Fruit fly (Drosophila melanogaster) whole organism, embryonic: ENCODE measurements around the gene ebo.

ENCODE experiments used
- Abd-B ChIP-seq: fragments of 200-800 bp; sonication (Bioruptor generic); optimal IDR thresholded peaks from 2 replicates; lab custom pipeline; 2018; ENCODE audit warnings: missing biosample characterization, mild to moderate bottlenecking, missing genetic modification characterization, moderate library complexity
- Antp ChIP-seq: fragments of 200-800 bp; sonication (Bioruptor generic); optimal IDR thresholded peaks from 3 replicates; lab custom pipeline; 2016; ENCODE audit warnings: missing biosample characterization, missing genetic modification characterization
- Atf6 ChIP-seq: fragments of 200-800 bp; sonication (Bioruptor generic); IDR thresholded peaks from 2 replicates; pipeline ENCODE4 v1.3.6; 2022; ENCODE audit warnings: missing biosample characterization, missing genetic modification characterization
- Bgb ChIP-seq: fragments of 200-800 bp; sonication (Bioruptor generic); IDR thresholded peaks from 2 replicates; pipeline ENCODE4 v1.3.6; 2022; ENCODE audit warnings: missing biosample characterization, missing genetic modification characterization; ENCODE audit not compliant: partially characterized antibody
- CG10654 ChIP-seq: fragments of 200-800 bp; sonication (Bioruptor generic); optimal IDR thresholded peaks from 2 replicates; lab custom pipeline; 2016; ENCODE audit warnings: missing biosample characterization, missing genetic modification characterization
- CG12391 ChIP-seq: fragments of 200-800 bp; sonication (Bioruptor generic); optimal IDR thresholded peaks from 3 replicates; lab custom pipeline; 2018; ENCODE audit warnings: missing biosample characterization, mild to moderate bottlenecking, missing genetic modification characterization, moderate library complexity
- CG12659 ChIP-seq: fragments of 200-800 bp; sonication (Bioruptor generic); optimal IDR thresholded peaks from 3 replicates; lab custom pipeline; 2017; ENCODE audit warnings: mild to moderate bottlenecking, missing biosample characterization, missing genetic modification reagents, missing genetic modification characterization
- CG13123 ChIP-seq: fragments of 200-800 bp; sonication (Bioruptor generic); optimal IDR thresholded peaks from 2 replicates; lab custom pipeline; 2016; ENCODE audit warnings: missing biosample characterization, missing genetic modification characterization
- CG14710 ChIP-seq: fragments of 200-800 bp; sonication (Bioruptor generic); optimal IDR thresholded peaks from 3 replicates; lab custom pipeline; 2019; ENCODE audit warnings: missing biosample characterization, mild to moderate bottlenecking, missing genetic modification characterization, moderate library complexity
- CG15269 ChIP-seq: fragments of 200-800 bp; sonication (Bioruptor generic); optimal IDR thresholded peaks from 2 replicates; lab custom pipeline; 2018; ENCODE audit warnings: missing biosample characterization, mild to moderate bottlenecking, missing genetic modification characterization, moderate library complexity
- CG15696 ChIP-seq: fragments of 200-800 bp; sonication (Bioruptor generic); optimal IDR thresholded peaks from 2 replicates; lab custom pipeline; 2019; ENCODE audit warnings: missing biosample characterization, mild to moderate bottlenecking, missing genetic modification characterization, moderate library complexity
- CG17829 ChIP-seq: fragments of 200-800 bp; optimal IDR thresholded peaks from 2 replicates; lab custom pipeline; 2019; ENCODE audit warnings: missing biosample characterization, mild to moderate bottlenecking, missing genetic modification characterization, moderate library complexity
- CG30403 ChIP-seq: fragments of 200-800 bp; sonication (Bioruptor generic); optimal IDR thresholded peaks from 3 replicates; lab custom pipeline; 2016; ENCODE audit warnings: missing biosample characterization, missing genetic modification characterization
- CG3847 ChIP-seq: fragments of 200-800 bp; sonication (Bioruptor generic); IDR thresholded peaks from 2 replicates; pipeline ENCODE4 v1.3.6; 2022; ENCODE audit warnings: missing biosample characterization, missing genetic modification characterization
- CG4360 ChIP-seq: fragments of 200-800 bp; sonication (Bioruptor generic); IDR thresholded peaks from 2 replicates; pipeline ENCODE4 v1.3.6; 2022; ENCODE audit warnings: missing biosample characterization, missing genetic modification characterization
- CG4617 ChIP-seq: fragments of 200-800 bp; sonication (Bioruptor generic); optimal IDR thresholded peaks from 3 replicates; lab custom pipeline; 2016; ENCODE audit warnings: missing biosample characterization, missing genetic modification characterization, borderline replicate concordance
- CG5953 ChIP-seq: fragments of 200-800 bp; sonication (Bioruptor generic); IDR thresholded peaks from 2 replicates; pipeline ENCODE4 v1.3.6; 2022; ENCODE audit warnings: missing biosample characterization, missing genetic modification characterization
- CG6813 ChIP-seq: fragments of 200-800 bp; sonication (Bioruptor generic); optimal IDR thresholded peaks from 2 replicates; lab custom pipeline; 2017; ENCODE audit warnings: missing biosample characterization, missing genetic modification characterization, mild to moderate bottlenecking, moderate library complexity, missing genetic modification reagents
- CG8944 ChIP-seq: fragments of 200-800 bp; sonication (Bioruptor generic); optimal IDR thresholded peaks from 3 replicates; lab custom pipeline; 2016; ENCODE audit warnings: missing biosample characterization, missing genetic modification characterization
- CG9817 ChIP-seq: fragments of 200-800 bp; sonication (Bioruptor generic); optimal IDR thresholded peaks from 2 replicates; lab custom pipeline; 2018; ENCODE audit warnings: missing biosample characterization, mild to moderate bottlenecking, missing genetic modification characterization, moderate library complexity
- Dbx ChIP-seq: fragments of 200-800 bp; sonication (Bioruptor generic); IDR thresholded peaks from 3 replicates; pipeline ENCODE4 v1.3.6; 2022; ENCODE audit warnings: missing biosample characterization, missing genetic modification characterization
- Dfd ChIP-seq, 2 experiments: fragments of >200 bp; optimal IDR thresholded peaks; 2 replicates each; lab custom pipeline; 2017; ENCODE audit warnings: missing biosample characterization in 2 of 2, missing genetic modification characterization in 2 of 2
- Dip2 ChIP-seq: fragments of 200-800 bp; sonication (Bioruptor generic); IDR thresholded peaks from 2 replicates; pipeline ENCODE4 v1.3.6; 2022; ENCODE audit warnings: missing biosample characterization, missing genetic modification characterization
- Dip3 ChIP-seq: fragments of 200-800 bp; sonication (Bioruptor generic); optimal IDR thresholded peaks from 3 replicates; lab custom pipeline; 2016; ENCODE audit warnings: missing biosample characterization, missing genetic modification characterization
- Dll ChIP-seq: fragments of 200-800 bp; sonication (Bioruptor generic); IDR thresholded peaks from 4 replicates; pipeline ENCODE4 v1.3.6; 2022; ENCODE audit warnings: missing biosample characterization, missing genetic modification characterization; ENCODE audit not compliant: partially characterized antibody
- Eip74EF ChIP-seq, 2 experiments: fragments of 200-800 bp in 1 of 2; fragments of >200 bp in 1 of 2; sonication (Bioruptor generic) in 1 of 2; optimal IDR thresholded peaks; 2 replicates each; lab custom pipeline; 2017 to 2019; ENCODE audit warnings: missing biosample characterization in 2 of 2, missing genetic modification characterization in 2 of 2, mild to moderate bottlenecking in 1 of 2, moderate library complexity in 1 of 2
- Hr3 ChIP-seq: fragments of 200-800 bp; sonication (Bioruptor generic); optimal IDR thresholded peaks from 3 replicates; lab custom pipeline; 2016; ENCODE audit warnings: missing biosample characterization, missing genetic modification characterization
- Med ChIP-seq: fragments of 200-800 bp; sonication (Bioruptor generic); peaks from one replicate; lab custom pipeline; 2016; ENCODE audit warnings: missing biosample characterization, missing genetic modification characterization, mild to moderate bottlenecking, inconsistent platforms, moderate library complexity
- PHDP ChIP-seq: fragments of 200-800 bp; sonication (Bioruptor generic); optimal IDR thresholded peaks from 3 replicates; lab custom pipeline; 2018; ENCODE audit warnings: missing biosample characterization, mild to moderate bottlenecking, missing genetic modification characterization, moderate library complexity
- Scr ChIP-seq: fragments of 200-800 bp; sonication (Bioruptor generic); IDR thresholded peaks from 2 replicates; pipeline ENCODE4 v1.3.6; 2022; ENCODE audit warnings: missing biosample characterization, missing genetic modification characterization; ENCODE audit not compliant: partially characterized antibody
- Spps ChIP-seq: fragments of 200-800 bp; sonication (Bioruptor generic); optimal IDR thresholded peaks from 2 replicates; lab custom pipeline; 2018; ENCODE audit warnings: missing biosample characterization, mild to moderate bottlenecking, missing genetic modification characterization
- Sry-δ ChIP-seq: fragments of 200-800 bp; sonication (Bioruptor generic); optimal IDR thresholded peaks from 2 replicates; lab custom pipeline; 2016; ENCODE audit warnings: missing biosample characterization, missing genetic modification characterization
- TFAM ChIP-seq: fragments of 200-800 bp; sonication (Bioruptor generic); optimal IDR thresholded peaks from 2 replicates; lab custom pipeline; 2017; ENCODE audit warnings: missing biosample characterization, missing genetic modification characterization, inconsistent platforms
- Xbp1 ChIP-seq: fragments of 200-800 bp; sonication (Bioruptor generic); optimal IDR thresholded peaks from 3 replicates; lab custom pipeline; 2016; ENCODE audit warnings: missing biosample characterization, mild to moderate bottlenecking, missing genetic modification characterization
- al ChIP-seq: fragments of 200-800 bp; sonication (Bioruptor generic); IDR thresholded peaks from 2 replicates; pipeline ENCODE4 v1.3.6; 2022; ENCODE audit warnings: missing biosample characterization, missing genetic modification characterization
- bbx ChIP-seq: fragments of 200-800 bp; sonication (Bioruptor generic); IDR thresholded peaks from 2 replicates; pipeline ENCODE4 v1.3.6; 2022; ENCODE audit warnings: missing biosample characterization, missing genetic modification characterization; ENCODE audit not compliant: partially characterized antibody
- chm ChIP-seq: fragments of 200-800 bp; sonication (Bioruptor generic); IDR thresholded peaks from 2 replicates; pipeline ENCODE4 v1.3.6; 2022; ENCODE audit warnings: missing biosample characterization, missing genetic modification characterization
- crp ChIP-seq, 2 experiments: fragments of 200-800 bp; sonication (Bioruptor generic); optimal IDR thresholded peaks; 2 replicates in 1 of 2; 3 replicates in 1 of 2; lab custom pipeline; 2017; ENCODE audit warnings: missing biosample characterization in 2 of 2, missing genetic modification characterization in 2 of 2, mild to moderate bottlenecking in 1 of 2, moderate library complexity in 1 of 2
- insv ChIP-seq, 2 experiments: fragments of 200-800 bp; sonication (Bioruptor generic); optimal IDR thresholded peaks; 3 replicates each; lab custom pipeline; 2016 to 2018; ENCODE audit warnings: missing biosample characterization in 2 of 2, missing genetic modification characterization in 2 of 2
- inv ChIP-seq: fragments of 200-800 bp; sonication (Bioruptor generic); IDR thresholded peaks from 2 replicates; pipeline ENCODE4 v1.3.6; 2022; ENCODE audit warnings: missing biosample characterization, missing genetic modification characterization; ENCODE audit not compliant: partially characterized antibody
- maf-S ChIP-seq: fragments of 200-800 bp; sonication (Bioruptor generic); optimal IDR thresholded peaks from 2 replicates; lab custom pipeline; 2016; ENCODE audit warnings: missing biosample characterization, missing genetic modification characterization
- pros ChIP-seq: fragments of 200-800 bp; sonication (Bioruptor generic); optimal IDR thresholded peaks from 3 replicates; lab custom pipeline; 2019; ENCODE audit warnings: missing biosample characterization, mild to moderate bottlenecking, missing genetic modification characterization, moderate library complexity
- slbo ChIP-seq: fragments of 200-800 bp; sonication (Bioruptor generic); IDR thresholded peaks from 2 replicates; pipeline ENCODE4 v1.3.6; 2022; ENCODE audit warnings: missing biosample characterization, missing genetic modification characterization
- slp2 ChIP-seq: fragments of 200-800 bp; sonication (Bioruptor generic); optimal IDR thresholded peaks from 2 replicates; lab custom pipeline; 2016; ENCODE audit warnings: missing biosample characterization, missing genetic modification characterization
- stwl ChIP-seq: fragments of 200-800 bp; sonication (Bioruptor generic); optimal IDR thresholded peaks from 3 replicates; lab custom pipeline; 2018; ENCODE audit warnings: missing biosample characterization, mild to moderate bottlenecking, missing genetic modification characterization, moderate library complexity
- tll ChIP-seq, 2 experiments: fragments of 200-800 bp in 1 of 2; fragments of >200 bp in 1 of 2; sonication (Bioruptor generic) in 1 of 2; optimal IDR thresholded peaks; 2 replicates each; lab custom pipeline; 2017 to 2019; ENCODE audit warnings: missing biosample characterization in 2 of 2, missing genetic modification characterization in 2 of 2, mild to moderate bottlenecking in 1 of 2, moderate library complexity in 1 of 2
- unc-4 ChIP-seq: fragments of 200-800 bp; sonication (Bioruptor generic); IDR thresholded peaks from 2 replicates; pipeline ENCODE4 v1.3.6; 2022; ENCODE audit warnings: missing biosample characterization, missing genetic modification characterization; ENCODE audit not compliant: partially characterized antibody

ebo gene

DNA sequence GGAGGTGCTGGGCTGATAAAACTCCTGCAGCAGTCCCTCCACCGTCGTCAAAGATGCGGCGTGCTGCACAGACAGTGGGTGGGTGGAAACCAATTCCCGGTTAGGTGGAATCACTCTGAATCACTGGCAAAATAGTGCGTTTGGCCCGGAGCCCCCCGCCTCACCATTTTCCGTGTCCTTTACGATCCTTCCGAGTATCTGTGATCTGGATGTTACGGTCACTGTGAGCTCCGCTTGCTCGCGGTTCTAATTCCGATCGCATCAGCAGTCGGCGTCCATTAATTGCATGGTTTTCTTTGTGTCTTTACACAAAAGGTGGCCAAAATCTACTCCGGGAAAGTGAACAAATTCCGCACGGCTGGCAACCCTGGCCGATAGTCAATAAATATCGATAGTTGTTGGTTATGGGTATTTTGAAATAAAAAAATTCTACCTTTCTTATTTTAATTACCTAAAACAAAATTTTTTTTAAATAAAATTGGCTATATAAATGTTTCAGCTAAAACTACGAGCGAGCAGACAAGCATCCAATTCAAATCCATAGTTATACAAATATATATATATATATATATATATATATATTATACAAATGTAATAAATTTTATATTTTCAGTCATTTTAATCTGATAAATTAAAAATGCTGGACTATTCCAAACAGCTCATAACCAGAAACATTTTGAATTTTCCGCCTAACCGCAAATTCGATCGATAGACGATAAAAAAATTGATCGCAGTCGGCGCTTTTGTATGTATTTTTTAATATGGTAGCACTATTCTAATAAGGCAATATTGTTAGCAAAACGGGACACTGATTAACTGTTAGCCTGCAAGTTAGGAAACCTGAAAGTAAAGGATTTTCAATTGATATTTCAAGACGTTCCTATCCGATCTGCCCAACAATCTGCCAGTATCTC lies at the start of gene ebo, which contains the start of gene CG13373 (continued):
- TF ChIP-seq CG13123 (GFP tag; lab: Kevin White, UChicago) (no peak), stwl (tag; lab: Kevin White, UChicago) (peak; percentile 1), unc-4 (peak; percentile 63), Dll (peak; percentile 69; the same call in 3 of the 4 replicates), Antp (GFP tag; lab: Kevin White, UChicago) (peak; percentile 12), tll (GFP tag; optimal IDR thresholded peaks at IDR 0.05; lab: Kevin White, UChicago) (no peak), CG14710 (tag; lab: Kevin White, UChicago) (peak; percentile 50), bbx (GFP tag; lab: Robert Waterston, UW) (peak; percentile 56), CG10654 (GFP tag; lab: Kevin White, UChicago) (no peak), CG30403 (GFP tag; lab: Kevin White, UChicago) (peak; percentile 47), CG3847 (GFP tag; lab: Robert Waterston, UW) (peak; percentile 51), Hr3 (GFP tag; lab: Kevin White, UChicago) (peak; percentile 42), Dbx (GFP tag; lab: Robert Waterston, UW) (no peak), Scr (GFP tag; lab: Robert Waterston, UW) (peak; percentile 67), Med (GFP tag; lab: Kevin White, UChicago) (peak; percentile 81), PHDP (tag; lab: Kevin White, UChicago) (peak; percentile 47), Xbp1 (GFP tag; lab: Kevin White, UChicago) (peak; percentile 51), slbo (peak; percentile 61), CG12659 (GFP tag; lab: Kevin White, UChicago) (peak; percentile 3), maf-S (GFP tag; lab: Kevin White, UChicago) (no peak), Sry-δ (GFP tag; lab: Kevin White, UChicago) (peak; percentile 76), CG15696 (peak; percentile 3), CG4617 (GFP tag; lab: Kevin White, UChicago) (peak; percentile 71), insv (GFP tag; optimal IDR thresholded peaks at IDR 0.05; lab: Kevin White, UChicago) (peak in 1 of 2 experiments; percentile 71), CG6813 (GFP tag; lab: Kevin White, UChicago) (no peak), CG12391 (tag; lab: Kevin White, UChicago) (peak; percentile 49), TFAM (GFP tag; lab: Kevin White, UChicago) (no peak), CG17829 (tag; lab: Kevin White, UChicago) (peak; percentile 42), Dip3 (peak; percentile 23), CG9817 (tag; lab: Kevin White, UChicago) (peak; percentile 12), Abd-B (GFP tag; lab: Kevin White, UChicago) (no peak), Atf6 (GFP tag; lab: Robert Waterston, UW) (no peak), CG8944 (GFP tag; lab: Kevin White, UChicago) (no peak), chm (GFP tag; lab: Robert Waterston, UW) (no peak)
- TF ChIP-seq, all 482 proteins: peak for 117

DNA sequence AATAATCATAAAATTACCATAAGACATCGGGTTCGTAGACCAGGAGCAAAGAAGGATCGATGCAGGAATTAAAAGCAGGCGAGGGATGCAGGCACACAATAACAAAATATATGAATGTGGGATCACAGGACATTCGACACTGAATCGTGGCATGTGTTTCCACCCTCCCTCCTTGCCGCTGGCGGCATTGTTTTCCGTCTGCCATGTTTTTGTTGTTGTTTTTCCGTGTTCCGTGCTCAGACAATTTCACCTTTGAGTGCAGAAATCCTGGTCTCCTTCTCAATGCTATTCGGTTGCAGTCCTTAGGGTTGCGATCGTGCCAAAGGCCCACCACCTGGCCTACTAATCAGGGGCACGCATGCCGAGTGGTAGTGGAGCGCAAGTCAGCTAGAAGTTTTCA lies 49.2 kb upstream of the ebo start:
- TF ChIP-seq Eip74EF (GFP tag; optimal IDR thresholded peaks at IDR 0.05; lab: Kevin White, UChicago) (no peak), Dip2 (GFP tag; lab: Robert Waterston, UW) (no peak), pros (GFP tag; lab: Kevin White, UChicago) (peak; percentile 93), slp2 (no peak), inv (GFP tag; lab: Robert Waterston, UW) (no peak), crp (GFP tag; optimal IDR thresholded peaks at IDR 0.05; lab: Kevin White, UChicago) (no peak), Spps (no peak), Dbx (GFP tag; lab: Robert Waterston, UW) (no peak), Bgb (no peak), CG15269 (tag; lab: Kevin White, UChicago) (no peak), CG5953 (GFP tag; lab: Robert Waterston, UW) (no peak), CG4360 (peak; percentile 86), Dfd (GFP tag; optimal IDR thresholded peaks at IDR 0.05; lab: Kevin White, UChicago) (no peak), al (no peak)
